Fruit fly (Drosophila melanogaster) whole organism, embryonic: ENCODE measurements around the gene CG31898.
A peak's percentile ranks its signal among the peaks of the same experiment; 100 is the strongest.

Experiments
- Bdp1 ChIP-seq: fragments of 200-800 bp; sonication (Bioruptor generic); optimal IDR thresholded peaks from 3 replicates; lab custom pipeline; 2016; ENCODE audit warnings: missing biosample characterization, missing genetic modification characterization
- Bgb ChIP-seq: fragments of 200-800 bp; sonication (Bioruptor generic); IDR thresholded peaks from 2 replicates; pipeline ENCODE4 v1.3.6; 2022; ENCODE audit warnings: missing biosample characterization, missing genetic modification characterization; ENCODE audit not compliant: partially characterized antibody
- C15 ChIP-seq: fragments of 200-800 bp; sonication (Bioruptor generic); IDR thresholded peaks from 3 replicates; pipeline ENCODE4 v1.3.6; 2022; ENCODE audit warnings: missing biosample characterization, missing genetic modification characterization
- CG10209 ChIP-seq: fragments of 200-800 bp; sonication (Bioruptor generic); optimal IDR thresholded peaks from 3 replicates; lab custom pipeline; 2017; ENCODE audit warnings: missing biosample characterization, mild to moderate bottlenecking, missing genetic modification characterization, missing genetic modification reagents
- CG10321 ChIP-seq: fragments of 200-800 bp; sonication (Bioruptor generic); IDR thresholded peaks from 2 replicates; pipeline ENCODE4 v1.3.6; 2022; ENCODE audit warnings: missing biosample characterization, missing genetic modification characterization
- CG12744 ChIP-seq: fragments of 200-800 bp; sonication (Bioruptor generic); optimal IDR thresholded peaks from 2 replicates; lab custom pipeline; 2016; ENCODE audit warnings: missing biosample characterization, missing genetic modification characterization
- CG13775 ChIP-seq: fragments of 200-800 bp; sonication (Bioruptor generic); optimal IDR thresholded peaks from 3 replicates; lab custom pipeline; 2017; ENCODE audit warnings: missing biosample characterization, mild to moderate bottlenecking, missing genetic modification characterization
- CG14667 ChIP-seq: fragments of 200-800 bp; sonication (Bioruptor generic); IDR thresholded peaks from 2 replicates; pipeline ENCODE4 v1.3.6; 2022; ENCODE audit warnings: missing biosample characterization, missing genetic modification characterization
- CG15011 ChIP-seq: fragments of 200-800 bp; sonication (Bioruptor generic); optimal IDR thresholded peaks from 3 replicates; lab custom pipeline; 2018; ENCODE audit warnings: missing biosample characterization, mild to moderate bottlenecking, missing genetic modification characterization
- CG4730 ChIP-seq: fragments of 200-800 bp; sonication (Bioruptor generic); IDR thresholded peaks from 2 replicates; pipeline ENCODE4 v1.3.6; 2022; ENCODE audit warnings: missing biosample characterization, missing genetic modification characterization
- CG5953 ChIP-seq: fragments of 200-800 bp; sonication (Bioruptor generic); IDR thresholded peaks from 2 replicates; pipeline ENCODE4 v1.3.6; 2022; ENCODE audit warnings: missing biosample characterization, missing genetic modification characterization
- CG6272 ChIP-seq: fragments of 200-800 bp; sonication (Bioruptor generic); IDR thresholded peaks from 2 replicates; pipeline ENCODE4 v1.3.6; 2022; ENCODE audit warnings: missing biosample characterization, missing genetic modification characterization
- CG6689 ChIP-seq: fragments of 200-800 bp; sonication (Bioruptor generic); IDR thresholded peaks from 2 replicates; pipeline ENCODE4 v1.3.6; 2022; ENCODE audit warnings: missing biosample characterization, missing genetic modification characterization
- CG7786 ChIP-seq: fragments of 200-800 bp; sonication (Bioruptor generic); optimal IDR thresholded peaks from 2 replicates; lab custom pipeline; 2016; ENCODE audit warnings: missing biosample characterization, missing genetic modification characterization
- CG7928 ChIP-seq: fragments of 200-800 bp; sonication (Bioruptor generic); optimal IDR thresholded peaks from 2 replicates; lab custom pipeline; 2017; ENCODE audit warnings: missing biosample characterization, mild to moderate bottlenecking, missing genetic modification characterization
- CG9727 ChIP-seq: fragments of 200-800 bp; sonication (Bioruptor generic); optimal IDR thresholded peaks from 3 replicates; lab custom pipeline; 2017; ENCODE audit warnings: missing biosample characterization, mild to moderate bottlenecking, missing genetic modification characterization
- CrebB ChIP-seq: fragments of 200-800 bp; sonication (Bioruptor generic); optimal IDR thresholded peaks from 3 replicates; lab custom pipeline; 2018; ENCODE audit warnings: missing biosample characterization, mild to moderate bottlenecking, missing genetic modification characterization
- D ChIP-seq, 2 experiments: fragments of 200-800 bp in 1 of 2; fragments of >200 bp in 1 of 2; sonication (Bioruptor generic) in 1 of 2; optimal IDR thresholded peaks; 2 replicates in 1 of 2; 3 replicates in 1 of 2; lab custom pipeline; 2017; ENCODE audit warnings: mild to moderate bottlenecking in 1 of 2, missing biosample characterization in 1 of 2, missing genetic modification characterization in 1 of 2, missing genetic modification reagents in 1 of 2
- Dll ChIP-seq: fragments of 200-800 bp; sonication (Bioruptor generic); IDR thresholded peaks from 4 replicates; pipeline ENCODE4 v1.3.6; 2022; ENCODE audit warnings: missing biosample characterization, missing genetic modification characterization; ENCODE audit not compliant: partially characterized antibody
- GATAe ChIP-seq: fragments of 200-800 bp; sonication (Bioruptor generic); conservative IDR thresholded peaks from 2 replicates; pipeline ENCODE4 v1.3.6; 2022; ENCODE audit warnings: missing biosample characterization, missing genetic modification characterization
- HmgD ChIP-seq: fragments of 200-800 bp; sonication (Bioruptor generic); optimal IDR thresholded peaks from 3 replicates; lab custom pipeline; 2016; ENCODE audit warnings: missing biosample characterization, missing genetic modification characterization
- Hr3 ChIP-seq: fragments of 200-800 bp; sonication (Bioruptor generic); optimal IDR thresholded peaks from 3 replicates; lab custom pipeline; 2016; ENCODE audit warnings: missing biosample characterization, missing genetic modification characterization
- Jarid2 ChIP-seq: fragments of 200-800 bp; sonication (Bioruptor generic); optimal IDR thresholded peaks from 3 replicates; lab custom pipeline; 2017; ENCODE audit warnings: mild to moderate bottlenecking, missing biosample characterization, missing genetic modification reagents, missing genetic modification characterization
- Lpt ChIP-seq: fragments of >200 bp; optimal IDR thresholded peaks from 2 replicates; lab custom pipeline; 2018; ENCODE audit warnings: missing biosample characterization, missing genetic modification characterization
- Mes4 ChIP-seq: fragments of 200-800 bp; sonication (Bioruptor generic); optimal IDR thresholded peaks from 2 replicates; lab custom pipeline; 2016; ENCODE audit warnings: missing biosample characterization, missing genetic modification characterization
- Oaz ChIP-seq: fragments of 200-800 bp; sonication (Bioruptor generic); IDR thresholded peaks from 2 replicates; pipeline ENCODE4 v1.3.6; 2022; ENCODE audit warnings: missing biosample characterization, missing genetic modification characterization
- Rx ChIP-seq: fragments of 200-800 bp; sonication (Bioruptor generic); IDR thresholded peaks from 2 replicates; pipeline ENCODE4 v1.3.6; 2022; ENCODE audit warnings: missing biosample characterization, missing genetic modification characterization
- Sox102F ChIP-seq: fragments of 200-800 bp; sonication (Bioruptor generic); optimal IDR thresholded peaks from 2 replicates; lab custom pipeline; 2018; ENCODE audit warnings: missing biosample characterization, mild to moderate bottlenecking, missing genetic modification characterization, moderate library complexity
- TFAM ChIP-seq: fragments of 200-800 bp; sonication (Bioruptor generic); optimal IDR thresholded peaks from 2 replicates; lab custom pipeline; 2017; ENCODE audit warnings: missing biosample characterization, missing genetic modification characterization, inconsistent platforms
- aop ChIP-seq: fragments of 200-800 bp; sonication (Bioruptor generic); IDR thresholded peaks from 2 replicates; pipeline ENCODE4 v1.3.6; 2022; ENCODE audit warnings: missing biosample characterization, missing genetic modification characterization
- bcd ChIP-seq: fragments of 200-800 bp; sonication (Bioruptor generic); optimal IDR thresholded peaks from 2 replicates; lab custom pipeline; 2017; ENCODE audit warnings: missing biosample characterization, mild to moderate bottlenecking, missing genetic modification characterization
- cato ChIP-seq: fragments of 200-800 bp; sonication (Bioruptor generic); optimal IDR thresholded peaks from 2 replicates; lab custom pipeline; 2016; ENCODE audit warnings: missing biosample characterization, missing genetic modification characterization, borderline replicate concordance
- chn ChIP-seq: fragments of 200-800 bp; sonication (Bioruptor generic); optimal IDR thresholded peaks from 2 replicates; lab custom pipeline; 2016; ENCODE audit warnings: missing biosample characterization, missing genetic modification characterization
- corto ChIP-seq: fragments of 200-800 bp; sonication (Bioruptor generic); optimal IDR thresholded peaks from 2 replicates; lab custom pipeline; 2016; ENCODE audit warnings: missing biosample characterization, mild to moderate bottlenecking, missing genetic modification characterization, moderate library complexity
- dysf ChIP-seq: fragments of 200-800 bp; sonication (Bioruptor generic); IDR thresholded peaks from 3 replicates; pipeline ENCODE4 v1.3.6; 2022; ENCODE audit warnings: missing biosample characterization, missing genetic modification characterization
- emc ChIP-seq: fragments of 200-800 bp; sonication (Bioruptor generic); optimal IDR thresholded peaks from 2 replicates; lab custom pipeline; 2016; ENCODE audit warnings: missing biosample characterization, missing genetic modification characterization
- fd102C ChIP-seq: fragments of 200-800 bp; sonication (Bioruptor generic); optimal IDR thresholded peaks from 2 replicates; lab custom pipeline; 2018; ENCODE audit warnings: missing biosample characterization, mild to moderate bottlenecking, missing genetic modification characterization, moderate library complexity
- fd3F ChIP-seq: fragments of 200-800 bp; sonication (Bioruptor generic); optimal IDR thresholded peaks from 2 replicates; lab custom pipeline; 2018; ENCODE audit warnings: missing biosample characterization, mild to moderate bottlenecking, missing genetic modification characterization, moderate library complexity
- ham ChIP-seq: fragments of 200-800 bp; sonication (Bioruptor generic); IDR thresholded peaks from 2 replicates; pipeline ENCODE4 v1.3.6; 2022; ENCODE audit warnings: missing biosample characterization, missing genetic modification characterization
- hkb ChIP-seq, 2 experiments: fragments of 200-800 bp in 1 of 2; fragments of >200 bp in 1 of 2; sonication (Bioruptor generic) in 1 of 2; IDR thresholded peaks in 1 of 2; optimal IDR thresholded peaks in 1 of 2; 2 replicates each; pipeline versions ENCODE4 v1.3.6 to Lab custom; 2017 to 2022; ENCODE audit warnings: missing biosample characterization in 1 of 2, missing genetic modification characterization in 1 of 2
- kni ChIP-seq: fragments of 200-800 bp; sonication (Bioruptor generic); optimal IDR thresholded peaks from 3 replicates; lab custom pipeline; 2017; ENCODE audit warnings: mild to moderate bottlenecking, missing biosample characterization, missing genetic modification reagents, missing genetic modification characterization
- maf-S ChIP-seq: fragments of 200-800 bp; sonication (Bioruptor generic); optimal IDR thresholded peaks from 2 replicates; lab custom pipeline; 2016; ENCODE audit warnings: missing biosample characterization, missing genetic modification characterization
- onecut ChIP-seq: fragments of 200-800 bp; sonication (Bioruptor generic); IDR thresholded peaks from 2 replicates; pipeline ENCODE4 v1.3.6; 2022; ENCODE audit warnings: missing biosample characterization, missing genetic modification characterization
- p53 ChIP-seq: fragments of 200-800 bp; sonication (Bioruptor generic); optimal IDR thresholded peaks from 2 replicates; lab custom pipeline; 2016; ENCODE audit warnings: missing biosample characterization, missing genetic modification characterization
- pnt ChIP-seq: fragments of 200-800 bp; sonication (Bioruptor generic); optimal IDR thresholded peaks from 3 replicates; lab custom pipeline; 2016; ENCODE audit warnings: missing biosample characterization, missing genetic modification characterization
- shn ChIP-seq: fragments of 200-800 bp; sonication (Bioruptor generic); optimal IDR thresholded peaks from 3 replicates; lab custom pipeline; 2016; ENCODE audit warnings: missing biosample characterization, missing genetic modification characterization
- zf30C ChIP-seq: fragments of 200-800 bp; sonication (Bioruptor generic); optimal IDR thresholded peaks from 3 replicates; lab custom pipeline; 2018; ENCODE audit warnings: missing biosample characterization, mild to moderate bottlenecking, missing genetic modification characterization

CG31898 gene

DNA sequence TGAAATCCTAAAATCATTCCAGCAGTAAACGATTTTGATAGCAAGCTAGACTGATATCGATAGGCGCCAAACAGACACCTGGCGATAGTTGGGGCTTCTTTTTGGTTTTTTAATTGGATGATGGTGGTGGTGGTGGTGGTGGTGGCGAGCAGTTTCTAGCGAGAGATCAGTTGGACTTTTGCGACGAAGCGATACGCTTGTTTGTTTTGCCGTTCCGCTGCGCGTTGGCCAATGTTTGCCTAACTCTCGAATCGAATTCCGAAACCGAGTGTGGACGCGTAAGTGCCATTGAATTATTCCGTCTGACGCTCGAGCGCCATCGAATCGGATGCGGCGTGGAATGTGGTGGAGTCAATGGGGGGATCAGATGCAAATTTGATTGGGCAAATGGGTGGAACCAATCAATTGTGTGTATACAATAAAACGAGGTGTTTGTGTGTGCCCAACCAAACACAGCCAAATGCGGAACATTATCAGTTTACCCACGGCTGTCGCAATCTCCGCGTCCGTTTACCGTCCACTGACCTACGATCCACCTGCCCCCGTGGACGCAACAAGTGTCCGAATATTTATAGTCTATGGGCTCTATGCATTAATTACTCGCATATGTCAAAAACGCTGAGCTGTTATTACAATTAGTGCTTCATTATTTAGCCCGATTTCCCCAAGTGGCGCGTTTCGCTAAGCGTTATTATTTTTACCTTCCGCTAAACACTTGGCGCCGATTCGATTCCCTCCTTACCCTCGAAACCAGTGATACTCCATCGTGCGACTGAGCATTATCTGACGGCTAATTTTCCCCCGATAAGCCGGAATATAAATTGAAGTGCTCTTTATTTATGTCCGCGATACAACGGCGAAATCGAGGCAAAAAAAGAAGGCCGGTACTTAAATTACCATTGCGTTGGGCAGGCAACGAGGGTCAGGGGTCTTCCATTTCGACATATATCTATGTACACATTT is 29.6 kb upstream of the CG31898 start, which contains the start of gene CG17292 (continued):
- TF ChIP-seq zf30C (GFP tag; lab: Kevin White, UChicago) (no peak), CG13775 (GFP tag; lab: Kevin White, UChicago) (peak; percentile 49), Rx (GFP tag; lab: Robert Waterston, UW) (peak; percentile 35; the same call in 1 of the 2 replicates), aop (GFP tag; lab: Robert Waterston, UW) (no peak), fd102C (GFP tag; lab: Kevin White, UChicago) (no peak), GATAe (GFP tag; lab: Robert Waterston, UW) (peak; percentile 18; the same call in 1 of the 2 replicates), cato (no peak), kni (GFP tag; lab: Kevin White, UChicago) (peak; percentile 25), CG10321 (GFP tag; lab: Robert Waterston, UW) (0 out of 2 replicates have a peak, but pooled peaks have one; percentile 60), CrebB (tag; lab: Kevin White, UChicago) (peak; percentile 85), CG7786 (no peak), CG6689 (GFP tag; lab: Robert Waterston, UW) (peak; percentile 27; the same call in 1 of the 2 replicates), TFAM (GFP tag; lab: Kevin White, UChicago) (no peak), Bgb (GFP tag; lab: Robert Waterston, UW) (peak; percentile 94), Jarid2 (GFP tag; lab: Kevin White, UChicago) (peak; percentile 90), pnt (GFP tag; lab: Kevin White, UChicago) (no peak), ham (GFP tag; lab: Robert Waterston, UW) (0 out of 2 replicates have a peak, but pooled peaks have one; percentile 9), shn (GFP tag; lab: Kevin White, UChicago) (peak; percentile 46), Sox102F (GFP tag; lab: Kevin White, UChicago) (peak; percentile 34), dysf (peak; percentile 56; the same call in 2 of the 3 replicates), CG15011 (GFP tag; lab: Kevin White, UChicago) (peak; percentile 12), CG14667 (GFP tag; lab: Robert Waterston, UW) (no peak), Bdp1 (no peak), CG9727 (GFP tag; lab: Kevin White, UChicago) (peak; percentile 45), emc (GFP tag; lab: Kevin White, UChicago) (no peak), CG7928 (peak; percentile 28), corto (no peak), fd3F (GFP tag; lab: Kevin White, UChicago) (peak; percentile 6), CG10209 (GFP tag; lab: Kevin White, UChicago) (peak; percentile 37), CG6272 (GFP tag; lab: Robert Waterston, UW) (peak; percentile 49), Hr3 (GFP tag; lab: Kevin White, UChicago) (no peak), hkb (optimal IDR thresholded peaks at IDR 0.05; lab: Kevin White, UChicago) (no peak), hkb (GFP tag; IDR thresholded peaks at IDR 0.05; lab: Robert Waterston, UW) (peak; percentile 85), D (optimal IDR thresholded peaks at IDR 0.05; lab: Kevin White, UChicago) (no peak), D (GFP tag; optimal IDR thresholded peaks at IDR 0.05; lab: Kevin White, UChicago) (no peak), Dll (GFP tag; lab: Robert Waterston, UW) (peak; percentile 88), HmgD (GFP tag; lab: Kevin White, UChicago) (peak; percentile 16), C15 (GFP tag; lab: Robert Waterston, UW) (no peak), onecut (GFP tag; lab: Robert Waterston, UW) (peak; percentile 54; the same call in 1 of the 2 replicates), chn (GFP tag; lab: Kevin White, UChicago) (no peak), maf-S (GFP tag; lab: Kevin White, UChicago) (peak; percentile 17), Mes4 (peak; percentile 27), Lpt (no peak), bcd (GFP tag; lab: Kevin White, UChicago) (peak; percentile 61), CG5953 (GFP tag; lab: Robert Waterston, UW) (peak; percentile 43; the same call in 1 of the 2 replicates), p53 (GFP tag; lab: Kevin White, UChicago) (no peak), Oaz (GFP tag; lab: Robert Waterston, UW) (peak; percentile 24; the same call in 1 of the 2 replicates), CG4730 (GFP tag; lab: Robert Waterston, UW) (no peak), CG12744 (no peak)
